Worm (Caenorhabditis elegans): ENCODE measurements around the gene klf-2.

The klf-2 gene

ce11 chrV:20685383-20685782 lies at the start of gene klf-2:
Gene klf-2 (plus strand): TSS chrV:20685683.
- no peak for TF ChIP-seq Y55F3AM.14 (GFP tag; optimal IDR thresholded peaks at IDR 0.05)
- TF ChIP-seq nhr-23 (tag; optimal IDR thresholded peaks at IDR 0.05), result no peak
- no peak for TF ChIP-seq egl-27 (tag; optimal IDR thresholded peaks at IDR 0.05)
- no peak for TF ChIP-seq skn-1 (tag; optimal IDR thresholded peaks at IDR 0.05)
- TF ChIP-seq ama-1 (optimal IDR thresholded peaks at IDR 0.05), result no peak
- TF ChIP-seq mab-5 (tag; optimal IDR thresholded peaks at IDR 0.05), result no peak
- TF ChIP-seq lin-11 (tag; optimal IDR thresholded peaks at IDR 0.05), result no peak
- no peak for TF ChIP-seq ztf-4 (tag; optimal IDR thresholded peaks at IDR 0.05)
- no peak for TF ChIP-seq nhr-129 (tag; optimal IDR thresholded peaks at IDR 0.05)
- no peak for TF ChIP-seq lin-39 (tag; optimal IDR thresholded peaks at IDR 0.05)
- no peak for TF ChIP-seq zag-1 (tag; optimal IDR thresholded peaks at IDR 0.05)

ce11 chrV:20636855-20637254 lies 48.6 kb upstream of the klf-2 start, which contains the start of gene ttr-13:
Gene ttr-13 (minus strand): TSS chrV:20636955.
- TF ChIP-seq R02D3.7 (tag; optimal IDR thresholded peaks at IDR 0.05), result no peak
- no peak for TF ChIP-seq unc-55 (GFP tag; optimal IDR thresholded peaks at IDR 0.05)
- no peak for TF ChIP-seq sem-4 (tag; optimal IDR thresholded peaks at IDR 0.05)
- TF ChIP-seq skn-1 (tag; optimal IDR thresholded peaks at IDR 0.05), result no peak
- TF ChIP-seq nhr-77 (tag; optimal IDR thresholded peaks at IDR 0.05), result no peak
- no peak for TF ChIP-seq crh-2 (tag; optimal IDR thresholded peaks at IDR 0.05)
- no peak for TF ChIP-seq egl-27 (tag; optimal IDR thresholded peaks at IDR 0.05)
- no peak for TF ChIP-seq nhr-6 (tag; optimal IDR thresholded peaks at IDR 0.05)
- no peak for TF ChIP-seq lin-11 (tag; optimal IDR thresholded peaks at IDR 0.05)
- TF ChIP-seq zag-1 (tag; optimal IDR thresholded peaks at IDR 0.05), result no peak

ce11 chrV:20638344-20638743 lies 47.1 kb upstream of the klf-2 start, which contains the start of gene Y44A6B.3:
Gene Y44A6B.3 (minus strand): TSS chrV:20638444.
- TF ChIP-seq unc-39 (tag; optimal IDR thresholded peaks at IDR 0.05) (no peak), F13H6.1 (tag; optimal IDR thresholded peaks at IDR 0.05) (no peak)

ce11 chrV:20639294-20639693 lies 46.2 kb upstream of the klf-2 start, which contains the start of gene srxa-14:
Gene srxa-14 (plus strand): TSS chrV:20639594.
- TF ChIP-seq lin-39 (tag; optimal IDR thresholded peaks at IDR 0.05), result no peak
- TF ChIP-seq nhr-12 (tag; optimal IDR thresholded peaks at IDR 0.05), result no peak
- TF ChIP-seq ztf-11 (tag; optimal IDR thresholded peaks at IDR 0.05), result no peak
- no peak for TF ChIP-seq mbf-1 (tag; optimal IDR thresholded peaks at IDR 0.05)

ce11 chrV:20641896-20642295 lies 43.6 kb upstream of the klf-2 start, which contains the start of gene srxa-15:
Gene srxa-15 (plus strand): TSS chrV:20642196.
- TF ChIP-seq alr-1 (tag; optimal IDR thresholded peaks at IDR 0.05) (no peak), sma-3 (GFP tag; optimal IDR thresholded peaks at IDR 0.05) (no peak), mdl-1 (tag; optimal IDR thresholded peaks at IDR 0.05) (no peak), unc-55 (GFP tag; optimal IDR thresholded peaks at IDR 0.05) (no peak), gmeb-1 (tag; optimal IDR thresholded peaks at IDR 0.05) (no peak), unc-39 (tag; optimal IDR thresholded peaks at IDR 0.05) (no peak), unc-62 (GFP tag; optimal IDR thresholded peaks at IDR 0.05) (no peak), ZK546.5 (tag; optimal IDR thresholded peaks at IDR 0.05) (no peak), aly-2 (tag; optimal IDR thresholded peaks at IDR 0.05) (no peak), nhr-21 (tag; optimal IDR thresholded peaks at IDR 0.05) (no peak), ceh-16 (tag; optimal IDR thresholded peaks at IDR 0.05) (no peak), nhr-129 (tag; optimal IDR thresholded peaks at IDR 0.05) (no peak), C34F6.9 (tag; optimal IDR thresholded peaks at IDR 0.05) (no peak), ceh-82 (tag; optimal IDR thresholded peaks at IDR 0.05) (no peak), dmd-4 (tag; optimal IDR thresholded peaks at IDR 0.05) (no peak), nhr-12 (tag; optimal IDR thresholded peaks at IDR 0.05) (no peak), blmp-1 (tag; optimal IDR thresholded peaks at IDR 0.05; ENCODE audit: insufficient read depth) (no peak), snpc-4 (tag; optimal IDR thresholded peaks at IDR 0.05) (no peak)
